Fruit fly (Drosophila melanogaster): ENCODE results near the gene AkhR.
A peak's percentile ranks its signal among the peaks of the same experiment; 100 is the strongest.

The AkhR gene

dm6 chr2L:6683992-6684882 is 31.7 kb downstream of the AkhR start, which contains the start of gene Nhe3 (continued):
- peak; percentile 70 for TF ChIP-seq CG8319 (GFP tag; optimal IDR thresholded peaks at IDR 0.05)
- TF ChIP-seq CG6792 (GFP tag; optimal IDR thresholded peaks at IDR 0.05) = peak; percentile 79
- TF ChIP-seq salr (GFP tag; optimal IDR thresholded peaks at IDR 0.05) = peak in 1 of 2 experiments; percentile 29
- no peak for TF ChIP-seq Hr38 (GFP tag; optimal IDR thresholded peaks at IDR 0.05)
- TF ChIP-seq fd85E (GFP tag; optimal IDR thresholded peaks at IDR 0.05) = no peak
- peak; percentile 81 for TF ChIP-seq CG34406 (GFP tag; optimal IDR thresholded peaks at IDR 0.05)
- TF ChIP-seq Eip93F (GFP tag; optimal IDR thresholded peaks at IDR 0.05) = peak; percentile 25
- TF ChIP-seq CG11762 (GFP tag; optimal IDR thresholded peaks at IDR 0.05; ENCODE audit: insufficient read depth) = no peak
- peak; percentile 40 for TF ChIP-seq Gug (GFP tag; IDR thresholded peaks at IDR 0.05)
- TF ChIP-seq fd59A (GFP tag; optimal IDR thresholded peaks at IDR 0.05) = peak; percentile 27
- no peak for TF ChIP-seq Lpt (GFP tag; optimal IDR thresholded peaks at IDR 0.05)
- TF ChIP-seq CG11902 (GFP tag; optimal IDR thresholded peaks at IDR 0.05) = peak; percentile 94
- peak; percentile 86 for TF ChIP-seq Hr39 (GFP tag; optimal IDR thresholded peaks at IDR 0.05)
- peak; percentile 45 for TF ChIP-seq fkh (GFP tag; optimal IDR thresholded peaks at IDR 0.05)
- TF ChIP-seq CG9139 (GFP tag; optimal IDR thresholded peaks at IDR 0.05) = no peak
- TF ChIP-seq Sox14 (GFP tag; optimal IDR thresholded peaks at IDR 0.05) = peak; percentile 84
- peak; percentile 73 for TF ChIP-seq Ets21C (GFP tag; optimal IDR thresholded peaks at IDR 0.05)
- TF ChIP-seq Eip78C (GFP tag) = peak; percentile 94
- no peak for TF ChIP-seq CG6276 (GFP tag; optimal IDR thresholded peaks at IDR 0.05)
- no peak for TF ChIP-seq OdsH (GFP tag; optimal IDR thresholded peaks at IDR 0.05)
- TF ChIP-seq CG1621 (tag; optimal IDR thresholded peaks at IDR 0.05) = peak; percentile 85
- TF ChIP-seq lz (GFP tag; optimal IDR thresholded peaks at IDR 0.05) = peak; percentile 90
- TF ChIP-seq CG6163 (GFP tag; IDR thresholded peaks at IDR 0.05) = peak; percentile 80; the same call in 2 of the 3 replicates
- TF ChIP-seq CG31627 (GFP tag; optimal IDR thresholded peaks at IDR 0.05) = peak; percentile 85
- peak; percentile 73 for TF ChIP-seq CG8632 (GFP tag; optimal IDR thresholded peaks at IDR 0.05)
- TF ChIP-seq CG15336 (GFP tag; IDR thresholded peaks at IDR 0.05) = peak; percentile 61; the same call in 1 of the 2 replicates
- no peak for TF ChIP-seq CG10631 (GFP tag; optimal IDR thresholded peaks at IDR 0.05)
- peak; percentile 42 for TF ChIP-seq Blimp-1 (GFP tag; optimal IDR thresholded peaks at IDR 0.05)

- TF ChIP-seq fkh (GFP tag; optimal IDR thresholded peaks at IDR 0.05) = peak; percentile 45
- TF ChIP-seq pdm3 (GFP tag; optimal IDR thresholded peaks at IDR 0.05) = no peak
These were observed 33.1 kb downstream of the AkhR start for dm6 chr2L:6682909-6683308.

dm6 chr2L:6677453-6677852 is 38.5 kb downstream of the AkhR start, which contains the start of gene Nse1:
Nse1 (minus strand) TSS chr2L:6677625.
- no peak for TF ChIP-seq Hr38 (GFP tag; optimal IDR thresholded peaks at IDR 0.05)
- no peak for TF ChIP-seq dac (GFP tag; optimal IDR thresholded peaks at IDR 0.05)
- TF ChIP-seq cyc (GFP tag; optimal IDR thresholded peaks at IDR 0.05) = no peak
- no peak for TF ChIP-seq Lpt (GFP tag; optimal IDR thresholded peaks at IDR 0.05)
- TF ChIP-seq net (GFP tag; optimal IDR thresholded peaks at IDR 0.05) = no peak
- no peak for TF ChIP-seq Ets21C (GFP tag; optimal IDR thresholded peaks at IDR 0.05)
- no peak for TF ChIP-seq esn (GFP tag; optimal IDR thresholded peaks at IDR 0.05)
- TF ChIP-seq Met (GFP tag; optimal IDR thresholded peaks at IDR 0.05) = no peak
- TF ChIP-seq pdm3 (GFP tag; optimal IDR thresholded peaks at IDR 0.05) = no peak
- no peak for TF ChIP-seq svp (GFP tag)
- TF ChIP-seq Eip75B (GFP tag; optimal IDR thresholded peaks at IDR 0.05) = no peak
- no peak for TF ChIP-seq Sox102F (GFP tag; optimal IDR thresholded peaks at IDR 0.05)
- no peak for TF ChIP-seq Smox (GFP tag; optimal IDR thresholded peaks at IDR 0.05)
- TF ChIP-seq achi (GFP tag; optimal IDR thresholded peaks at IDR 0.05) = no peak
- no peak for TF ChIP-seq CG11762 (GFP tag; optimal IDR thresholded peaks at IDR 0.05; ENCODE audit: insufficient read depth)
